Worm (Caenorhabditis elegans): ENCODE data around the gene Y69H2.10.

- no peak for TF ChIP-seq him-1 (tag; optimal IDR thresholded peaks at IDR 0.05)
- no peak for TF ChIP-seq dao-5 (tag; optimal IDR thresholded peaks at IDR 0.05)
- no peak for TF ChIP-seq W03F9.2 (tag; optimal IDR thresholded peaks at IDR 0.05)
These were observed 54.0 kb downstream of the Y69H2.10 start for ce11 chrV:18724076-18724475.

Measured in whole organism, L4/young adult.